Worm (Caenorhabditis elegans) whole organism, L4/young adult: ENCODE results near the gene atg-4.2.

Experiments used
- dao-5 ChIP-seq: sonication (generic microtip); optimal IDR thresholded peaks from 2 replicates; lab custom pipeline; 2016; ENCODE audit warnings: missing genotype, missing genetic modification characterization, moderate library complexity, missing compliant biosample characterization
- him-1 ChIP-seq: sonication (generic microtip); optimal IDR thresholded peaks from 2 replicates; lab custom pipeline; 2016; ENCODE audit warnings: missing genotype, missing genetic modification reagents, missing genetic modification characterization, missing compliant biosample characterization

ce11 chrIV:11623759-11624287 is 44.0 kb upstream of the atg-4.2 start:
- TF ChIP-seq him-1 (tag; lab: Kevin White, UChicago) (no peak), dao-5 (no peak)
